Worm (Caenorhabditis elegans) whole organism, late embryonic: Measurements from ENCODE around the gene Y54G2A.44.
"Not testable (repeated sequence)": the region's sequence is repeated elsewhere in the genome, so short reads cannot be mapped to it uniquely, and the experiment has no call there.

Source experiments
- C08G9.2 ChIP-seq: sonication (generic microtip); optimal IDR thresholded peaks from 2 replicates; lab custom pipeline; 2016; ENCODE audit warnings: mild to moderate bottlenecking, missing genetic modification characterization, moderate library complexity, missing compliant biosample characterization
- C38D4.7 ChIP-seq: fragments of 200-800 bp; sonication (Bioruptor generic); optimal IDR thresholded peaks from 2 replicates; lab custom pipeline; 2018; ENCODE audit warnings: mild to moderate bottlenecking, missing genetic modification characterization, moderate library complexity, missing compliant biosample characterization
- K02D7.2 ChIP-seq: sonication (generic microtip); optimal IDR thresholded peaks from 2 replicates; lab custom pipeline; 2017; ENCODE audit warnings: mild to moderate bottlenecking, missing genetic modification characterization, missing compliant biosample characterization
- Y22D7AL.16 ChIP-seq: sonication (generic microtip); optimal IDR thresholded peaks from 2 replicates; lab custom pipeline; 2016; ENCODE audit warnings: missing genetic modification characterization, missing compliant biosample characterization
- ahr-1 ChIP-seq: sonication (generic microtip); optimal IDR thresholded peaks from 2 replicates; lab custom pipeline; 2016; ENCODE audit warnings: missing genetic modification characterization, missing compliant biosample characterization
- ceh-18 ChIP-seq: sonication (generic microtip); optimal IDR thresholded peaks from 2 replicates; lab custom pipeline; 2016; ENCODE audit warnings: missing genetic modification characterization, missing compliant biosample characterization
- ceh-22 ChIP-seq: sonication (generic microtip); optimal IDR thresholded peaks from 2 replicates; lab custom pipeline; 2017; ENCODE audit warnings: missing biosample characterization, missing genetic modification characterization
- ceh-24 ChIP-seq: sonication (generic microtip); optimal IDR thresholded peaks from 2 replicates; lab custom pipeline; 2016; ENCODE audit warnings: mild to moderate bottlenecking, missing genetic modification characterization, missing compliant biosample characterization
- ceh-34 ChIP-seq: sonication (generic microtip); optimal IDR thresholded peaks from 2 replicates; lab custom pipeline; 2016; ENCODE audit warnings: mild to moderate bottlenecking, missing genetic modification characterization, missing compliant biosample characterization
- ceh-45 ChIP-seq: fragments of 200-800 bp; sonication (Bioruptor generic); IDR thresholded peaks from 2 replicates; pipeline ENCODE4 v1.3.6; 2022; ENCODE audit warnings: missing genetic modification reagents, missing genetic modification characterization, missing compliant biosample characterization
- che-1 ChIP-seq: sonication (generic microtip); optimal IDR thresholded peaks from 2 replicates; lab custom pipeline; 2016; ENCODE audit warnings: mild to moderate bottlenecking, missing genetic modification characterization, missing compliant biosample characterization
- dve-1 ChIP-seq: sonication (generic microtip); optimal IDR thresholded peaks from 2 replicates; lab custom pipeline; 2017; ENCODE audit warnings: antibody characterized with exemption, mild to moderate bottlenecking, missing genetic modification characterization, missing compliant biosample characterization
- elt-2 ChIP-seq: sonication (generic microtip); optimal IDR thresholded peaks from 2 replicates; lab custom pipeline; 2016; ENCODE audit warnings: missing genetic modification reagents, missing genetic modification characterization, missing compliant biosample characterization
- elt-4 ChIP-seq: sonication (generic microtip); optimal IDR thresholded peaks from 2 replicates; lab custom pipeline; 2016; ENCODE audit warnings: missing genetic modification characterization, missing compliant biosample characterization
- eyg-1 ChIP-seq: sonication (generic microtip); optimal IDR thresholded peaks from 2 replicates; lab custom pipeline; 2016; ENCODE audit warnings: missing genotype, missing genetic modification characterization, missing compliant biosample characterization
- fkh-10 ChIP-seq: fragments of 150-350 bp; optimal IDR thresholded peaks from 2 replicates; lab custom pipeline; 2014; ENCODE audit warnings: missing biosample characterization, missing genetic modification reagents, missing genetic modification characterization
- fkh-6 ChIP-seq: sonication (generic microtip); optimal IDR thresholded peaks from 2 replicates; lab custom pipeline; 2016; ENCODE audit warnings: missing genetic modification characterization, missing compliant biosample characterization
- hlh-13 ChIP-seq: fragments of 200-800 bp; sonication (Bioruptor generic); optimal IDR thresholded peaks from 2 replicates; lab custom pipeline; 2018; ENCODE audit warnings: mild to moderate bottlenecking, missing genetic modification characterization, missing compliant biosample characterization
- hlh-15 ChIP-seq: sonication (generic microtip); optimal IDR thresholded peaks from 2 replicates; lab custom pipeline; 2016; ENCODE audit warnings: missing genetic modification characterization, missing compliant biosample characterization
- hlh-30 ChIP-seq: sonication (generic microtip); optimal IDR thresholded peaks from 2 replicates; lab custom pipeline; 2017; ENCODE audit warnings: antibody characterized with exemption, missing genetic modification characterization, missing compliant biosample characterization; ENCODE audit not compliant: insufficient read depth
- lim-6 ChIP-seq: sonication (generic microtip); optimal IDR thresholded peaks from 2 replicates; lab custom pipeline; 2016; ENCODE audit warnings: missing genetic modification characterization, missing compliant biosample characterization
- lin-11 ChIP-seq: fragments of 200-800 bp; sonication (Bioruptor generic); optimal IDR thresholded peaks from 2 replicates; lab custom pipeline; 2018; ENCODE audit warnings: mild to moderate bottlenecking, missing genetic modification characterization, missing compliant biosample characterization
- madf-2 ChIP-seq: sonication (generic microtip); optimal IDR thresholded peaks from 2 replicates; lab custom pipeline; 2017; ENCODE audit warnings: missing genetic modification characterization, missing compliant biosample characterization
- nfya-1 ChIP-seq: sonication (generic microtip); optimal IDR thresholded peaks from 2 replicates; lab custom pipeline; 2017; ENCODE audit warnings: missing genetic modification characterization, mild to moderate bottlenecking, missing compliant biosample characterization, antibody characterized with exemption, moderate library complexity
- nhr-11 ChIP-seq: fragments of 150-350 bp; optimal IDR thresholded peaks from 2 replicates; lab custom pipeline; 2014; ENCODE audit warnings: missing biosample characterization, missing genetic modification characterization
- nhr-232 ChIP-seq: sonication (generic microtip); optimal IDR thresholded peaks from 2 replicates; lab custom pipeline; 2016; ENCODE audit warnings: missing genetic modification characterization, missing compliant biosample characterization
- npax-4 ChIP-seq: sonication (generic microtip); optimal IDR thresholded peaks from 2 replicates; lab custom pipeline; 2016; ENCODE audit warnings: missing genetic modification characterization, missing compliant biosample characterization
- odd-2 ChIP-seq: sonication (generic microtip); optimal IDR thresholded peaks from 2 replicates; lab custom pipeline; 2017; ENCODE audit warnings: antibody characterized with exemption, mild to moderate bottlenecking, missing genetic modification characterization, missing compliant biosample characterization
- pag-3 ChIP-seq: sonication (generic microtip); optimal IDR thresholded peaks from 2 replicates; lab custom pipeline; 2016; ENCODE audit warnings: missing compliant biosample characterization, missing genetic modification characterization, borderline replicate concordance
- pat-9 ChIP-seq: fragments of 200-800 bp; sonication (Bioruptor generic); optimal IDR thresholded peaks from 2 replicates; lab custom pipeline; 2018; ENCODE audit warnings: mild to moderate bottlenecking, missing genetic modification characterization, moderate library complexity, missing compliant biosample characterization
- ref-2 ChIP-seq: sonication (generic microtip); optimal IDR thresholded peaks from 2 replicates; lab custom pipeline; 2016; ENCODE audit warnings: missing genetic modification characterization, missing compliant biosample characterization
- sdc-2 ChIP-seq: sonication (generic microtip); optimal IDR thresholded peaks from 2 replicates; lab custom pipeline; 2016; ENCODE audit warnings: missing genotype, missing genetic modification characterization, missing compliant biosample characterization
- sox-2 ChIP-seq: fragments of 200-800 bp; sonication (Bioruptor generic); IDR thresholded peaks from 2 replicates; pipeline ENCODE4 v1.3.6; 2022; ENCODE audit warnings: missing genetic modification reagents, missing genetic modification characterization, missing compliant biosample characterization
- sox-4 ChIP-seq: sonication (generic microtip); optimal IDR thresholded peaks from 2 replicates; lab custom pipeline; 2017; ENCODE audit warnings: mild to moderate bottlenecking, missing genetic modification characterization, inconsistent platforms, missing compliant biosample characterization
- tbx-2 ChIP-seq: sonication (generic microtip); optimal IDR thresholded peaks from 2 replicates; lab custom pipeline; 2016; ENCODE audit warnings: missing genetic modification characterization, missing compliant biosample characterization
- tbx-7 ChIP-seq: sonication (generic microtip); optimal IDR thresholded peaks from 2 replicates; lab custom pipeline; 2016; ENCODE audit warnings: missing genotype, missing genetic modification characterization, missing compliant biosample characterization
- ttx-3 ChIP-seq: sonication (generic microtip); optimal IDR thresholded peaks from 2 replicates; lab custom pipeline; 2016; ENCODE audit warnings: missing genetic modification reagents, missing genetic modification characterization, missing compliant biosample characterization
- unc-42 ChIP-seq: sonication (generic microtip); optimal IDR thresholded peaks from 2 replicates; lab custom pipeline; 2016; ENCODE audit warnings: missing genotype, missing genetic modification characterization, missing compliant biosample characterization
- unc-55 ChIP-seq: sonication (generic microtip); optimal IDR thresholded peaks from 2 replicates; lab custom pipeline; 2017; ENCODE audit warnings: missing biosample characterization, missing genetic modification reagents, missing genetic modification characterization
- unc-86 ChIP-seq: sonication (generic microtip); optimal IDR thresholded peaks from 2 replicates; lab custom pipeline; 2016; ENCODE audit warnings: missing genetic modification characterization, missing compliant biosample characterization

Gene Y54G2A.44

DNA sequence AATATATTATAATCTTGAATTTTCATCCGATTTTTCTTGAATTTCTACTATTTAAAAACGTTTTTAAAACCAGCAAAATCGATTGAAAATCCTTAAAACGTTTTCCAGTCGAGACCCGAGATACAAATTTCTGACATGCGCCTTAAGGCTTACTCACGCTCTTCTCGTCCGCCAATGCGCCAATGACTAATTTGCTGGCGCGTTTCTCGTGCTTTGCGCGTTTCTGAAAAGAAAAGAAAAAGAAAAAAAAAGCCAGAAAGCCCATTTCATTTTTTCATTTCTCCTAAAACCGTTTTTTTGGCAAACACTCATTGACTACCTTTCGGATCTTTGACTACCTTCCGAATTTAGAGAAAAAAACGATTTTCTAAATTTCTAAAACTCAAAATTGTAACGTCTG is 24.9 kb upstream of the Y54G2A.44 start:
- TF ChIP-seq fkh-6 = no peak
- TF ChIP-seq fkh-10 (GFP tag; lab: Kevin White, UChicago) = no peak
- no peak for TF ChIP-seq ceh-34 (tag; lab: Kevin White, UChicago)
- no peak for TF ChIP-seq C08G9.2 (tag; lab: Kevin White, UChicago)
- TF ChIP-seq elt-4 (tag; lab: Kevin White, UChicago) = no peak
- no peak for TF ChIP-seq odd-2 (tag; lab: Kevin White, UChicago)
- TF ChIP-seq ceh-24 (tag; lab: Kevin White, UChicago) = no peak

DNA sequence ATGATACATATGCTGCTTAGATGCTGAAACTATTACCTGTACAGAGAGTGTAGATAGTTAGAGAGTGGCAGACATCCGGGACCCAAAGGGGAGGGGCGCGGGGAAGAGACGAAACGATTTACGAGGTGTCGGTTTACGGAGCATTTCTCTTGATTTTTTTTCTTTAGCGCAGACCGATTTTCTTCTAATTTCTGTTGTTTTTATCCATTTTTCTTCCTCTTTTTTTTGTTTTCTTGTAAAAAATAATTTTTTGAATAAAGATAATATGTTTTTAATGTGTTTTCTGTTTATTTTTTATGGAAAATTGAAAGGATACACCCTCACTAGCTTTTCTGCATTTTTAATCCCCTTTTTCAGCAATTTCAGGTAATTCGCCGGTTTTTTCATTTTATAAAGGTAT is 23.8 kb upstream of the Y54G2A.44 start, which contains the start of gene Y54G2A.72:
Gene Y54G2A.72 (plus strand): TSS at position 301 of the 400 bp plus-strand sequence.
- TF ChIP-seq che-1; ceh-22 (tag; lab: Kevin White, UChicago); lim-6 (tag; lab: Kevin White, UChicago): not testable (repeated sequence)

DNA sequence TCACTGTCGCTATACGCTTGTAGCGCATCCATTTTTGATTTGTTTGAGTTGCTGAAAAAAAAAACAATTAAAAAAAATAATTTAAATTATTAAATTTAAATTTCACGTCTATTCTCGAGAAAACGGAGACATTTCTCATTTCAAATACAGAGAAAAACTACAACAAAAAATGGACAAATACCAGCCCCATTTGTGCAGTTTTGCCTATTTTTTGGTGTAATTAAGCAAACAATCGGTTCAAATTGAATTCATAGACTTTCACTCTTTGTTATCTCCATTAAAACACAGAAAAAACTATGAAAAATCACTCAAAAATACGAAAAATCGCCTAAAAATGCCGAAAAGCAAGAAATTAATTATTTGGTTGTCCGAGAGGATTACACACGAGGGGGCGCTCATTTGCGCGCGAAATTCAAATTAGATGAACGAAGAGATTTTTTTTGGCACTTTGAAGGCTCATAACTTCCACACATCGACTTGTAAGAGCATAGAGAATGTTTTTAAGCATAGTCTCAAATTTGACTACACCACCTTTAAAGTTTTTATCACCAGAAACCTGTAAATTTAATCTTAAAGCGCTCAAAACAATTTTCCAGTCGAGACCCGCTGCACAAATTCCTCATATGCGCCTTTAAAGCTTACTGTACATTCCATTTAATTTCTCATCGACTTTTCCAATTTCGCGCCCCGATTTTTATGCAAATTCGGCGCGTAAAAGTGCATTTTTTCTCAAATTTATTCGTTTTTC is 18.7 kb upstream of the Y54G2A.44 start, which contains the start of gene Y54G2A.12:
Gene Y54G2A.12 (minus strand): TSS at position 51 of the 748 bp plus-strand sequence.
- TF ChIP-seq ceh-45 (GFP tag; lab: Robert Waterston, UW) (no peak), C38D4.7 (GFP tag; lab: Kevin White, UChicago) (no peak), ahr-1 (tag; lab: Kevin White, UChicago) (no peak), lin-11 (tag; lab: Kevin White, UChicago) (no peak), elt-2 (tag; lab: Kevin White, UChicago) (no peak), hlh-30 (tag; lab: Kevin White, UChicago) (no peak), ttx-3 (tag; lab: Kevin White, UChicago) (no peak), sox-2 (GFP tag; lab: Robert Waterston, UW) (no peak), K02D7.2 (tag; lab: Kevin White, UChicago) (no peak), eyg-1 (tag; lab: Kevin White, UChicago) (no peak), sox-4 (tag; lab: Kevin White, UChicago) (no peak), Y22D7AL.16 (tag; lab: Kevin White, UChicago) (no peak), elt-4 (tag; lab: Kevin White, UChicago) (no peak), tbx-7 (no peak), ceh-24 (tag; lab: Kevin White, UChicago) (no peak), pat-9 (tag; lab: Kevin White, UChicago) (no peak)

DNA sequence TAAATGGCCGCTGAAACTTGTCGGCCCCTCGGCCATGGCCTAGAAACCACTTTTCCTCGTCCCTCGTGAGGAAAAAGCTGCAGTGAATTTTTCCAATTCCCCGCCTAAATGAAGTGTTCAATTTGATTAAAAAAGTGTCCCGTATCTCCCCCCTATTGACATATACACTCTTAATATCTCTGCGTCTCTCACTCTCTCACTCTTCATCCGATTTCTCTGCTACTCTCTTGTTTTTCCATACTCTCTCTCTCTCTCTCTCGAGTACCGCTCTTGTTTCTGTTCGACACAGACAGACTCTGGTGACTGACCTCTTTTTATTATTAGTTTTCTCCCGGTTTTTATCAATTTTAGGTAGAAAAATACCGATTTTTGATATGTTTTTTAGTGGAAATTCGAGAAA is 16.6 kb upstream of the Y54G2A.44 start:
- no peak for TF ChIP-seq dve-1 (tag; lab: Kevin White, UChicago)
- no peak for TF ChIP-seq lim-6 (tag; lab: Kevin White, UChicago)
- TF ChIP-seq hlh-15 (tag; lab: Kevin White, UChicago) = no peak
- TF ChIP-seq ref-2 = no peak
- no peak for TF ChIP-seq C08G9.2 (tag; lab: Kevin White, UChicago)
- no peak for TF ChIP-seq ceh-18 (tag; lab: Kevin White, UChicago)
- TF ChIP-seq hlh-30 (tag; lab: Kevin White, UChicago) = no peak
- no peak for TF ChIP-seq ceh-22 (tag; lab: Kevin White, UChicago)
- no peak for TF ChIP-seq npax-4
- TF ChIP-seq che-1 = no peak
- TF ChIP-seq hlh-13 (GFP tag; lab: Kevin White, UChicago) = no peak
- peak; percentile 14 for TF ChIP-seq unc-55 (GFP tag; lab: Kevin White, UChicago)
- TF ChIP-seq nhr-11 = no peak
- no peak for TF ChIP-seq sdc-2 (tag; lab: Kevin White, UChicago)
- no peak for TF ChIP-seq pag-3
- no peak for TF ChIP-seq tbx-2 (tag; lab: Kevin White, UChicago)
- no peak for TF ChIP-seq fkh-10 (GFP tag; lab: Kevin White, UChicago)
- TF ChIP-seq nfya-1 (tag; lab: Kevin White, UChicago) = peak; percentile 44
- no peak for TF ChIP-seq unc-86 (tag; lab: Kevin White, UChicago)
- no peak for TF ChIP-seq sox-4 (tag; lab: Kevin White, UChicago)
- TF ChIP-seq eyg-1 (tag; lab: Kevin White, UChicago) = no peak
- no peak for TF ChIP-seq ceh-34 (tag; lab: Kevin White, UChicago)
- no peak for TF ChIP-seq nhr-232
- peak; percentile 71 for TF ChIP-seq unc-42
- no peak for TF ChIP-seq madf-2 (tag; lab: Kevin White, UChicago)
- TF ChIP-seq, all 69 proteins: peak for 3
